Fruit fly (Drosophila melanogaster): ENCODE data around the gene Bet1.

Gene Bet1

DNA sequence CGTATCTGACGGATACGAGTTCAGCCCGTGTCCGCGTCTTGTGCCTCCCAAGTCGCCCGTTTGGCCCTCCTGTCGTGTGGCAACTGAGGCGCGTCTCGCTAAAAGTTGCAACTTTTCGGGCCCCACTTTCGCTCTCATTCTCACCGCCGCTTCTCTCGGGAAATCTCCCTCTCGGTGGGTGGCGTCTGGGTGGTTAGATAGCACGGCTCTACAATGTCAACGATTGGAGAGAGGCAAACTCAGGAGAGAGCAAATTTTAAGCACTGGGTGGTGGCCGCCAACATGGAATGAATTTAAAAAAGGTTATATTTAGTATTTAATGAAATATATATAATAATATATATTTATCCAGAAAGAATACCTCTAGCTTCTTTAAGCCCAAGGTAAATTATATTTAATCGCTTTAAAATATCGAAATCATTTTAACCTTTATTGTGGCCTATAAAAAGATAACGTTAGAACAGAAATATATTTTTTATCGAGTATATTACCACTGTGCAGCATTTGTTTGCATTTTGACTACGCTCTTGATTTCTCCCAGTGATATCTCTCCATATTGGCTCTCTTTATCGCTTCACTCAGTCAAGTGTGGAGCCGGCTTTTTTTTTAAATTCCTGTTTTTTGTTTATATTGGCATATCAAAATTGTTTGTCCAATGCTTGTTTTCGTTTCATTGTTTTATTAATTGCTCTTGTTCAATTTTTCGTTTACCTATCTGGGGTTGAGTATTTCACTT is 31.4 kb downstream of the Bet1 start, which contains the start of gene Gbs-76A:
TSS of gene Gbs-76A (minus strand) at position 327 of the 736 bp plus-strand sequence.
- TF ChIP-seq pad (GFP tag; optimal IDR thresholded peaks at IDR 0.05) (peak; percentile 68), ovo (GFP tag; optimal IDR thresholded peaks at IDR 0.05) (peak; percentile 39), bab1 (GFP tag; optimal IDR thresholded peaks at IDR 0.05) (peak; percentile 40), CG33017 (tag; optimal IDR thresholded peaks at IDR 0.05) (peak; percentile 89), CG7045 (GFP tag; optimal IDR thresholded peaks at IDR 0.05) (peak; percentile 80), CG14711 (tag; optimal IDR thresholded peaks at IDR 0.05) (peak; percentile 64), Crg-1 (GFP tag; optimal IDR thresholded peaks at IDR 0.05) (no peak), CG5204 (GFP tag; optimal IDR thresholded peaks at IDR 0.05) (no peak), kay (GFP tag; ENCODE audit: borderline replicate concordance) (peak; percentile 81), CG11617 (GFP tag; optimal IDR thresholded peaks at IDR 0.05) (peak; percentile 79), tj (GFP tag; optimal IDR thresholded peaks at IDR 0.05) (peak; percentile 33), Hr96 (GFP tag; optimal IDR thresholded peaks at IDR 0.05) (no peak), CG12768 (GFP tag; optimal IDR thresholded peaks at IDR 0.05) (peak; percentile 63), CG7101 (tag; optimal IDR thresholded peaks at IDR 0.05) (peak; percentile 79)

DNA sequence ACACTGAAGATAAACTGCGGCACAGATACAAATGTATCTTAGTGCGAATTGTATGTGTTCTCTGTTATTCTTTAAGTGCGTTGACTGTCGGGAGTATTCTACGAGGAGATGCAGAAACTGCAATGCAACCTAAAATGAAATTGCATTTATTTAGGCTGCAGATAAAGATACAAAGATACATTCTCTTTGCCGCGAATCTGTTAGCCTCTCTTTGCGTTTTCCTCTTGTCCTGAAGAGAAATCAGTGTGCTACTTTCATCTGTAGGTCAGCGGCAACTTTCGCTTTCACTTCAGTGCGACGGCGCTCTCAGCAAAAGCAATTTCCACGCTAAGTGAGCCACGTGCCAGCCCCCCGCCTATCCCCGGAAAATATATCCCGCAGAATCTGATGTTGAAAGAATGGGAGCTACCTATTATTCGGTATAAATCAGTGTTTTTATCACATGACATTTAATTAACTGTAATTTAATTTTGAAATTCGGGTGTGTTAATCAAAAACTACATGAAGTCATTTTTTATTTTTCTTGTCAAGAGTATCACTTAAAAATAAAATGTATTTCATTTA is 32.1 kb downstream of the Bet1 start:
- no peak for TF ChIP-seq cic (GFP tag; optimal IDR thresholded peaks at IDR 0.05)
- no peak for TF ChIP-seq cnc (optimal IDR thresholded peaks at IDR 0.05)
- TF ChIP-seq CG5204 (GFP tag; optimal IDR thresholded peaks at IDR 0.05): no peak
- TF ChIP-seq Mnt (GFP tag; optimal IDR thresholded peaks at IDR 0.05): peak; percentile 65
- TF ChIP-seq CG11617 (GFP tag; optimal IDR thresholded peaks at IDR 0.05): no peak
- no peak for TF ChIP-seq CG7045 (GFP tag; optimal IDR thresholded peaks at IDR 0.05)
- no peak for TF ChIP-seq CG12768 (GFP tag; optimal IDR thresholded peaks at IDR 0.05)
- TF ChIP-seq CG1620 (GFP tag; optimal IDR thresholded peaks at IDR 0.05): no peak
- peak; percentile 3 for TF ChIP-seq Hr96 (GFP tag; optimal IDR thresholded peaks at IDR 0.05)
- TF ChIP-seq Crg-1 (GFP tag; optimal IDR thresholded peaks at IDR 0.05): no peak
- TF ChIP-seq CG14711 (tag; optimal IDR thresholded peaks at IDR 0.05): no peak
- TF ChIP-seq CG7101 (tag; optimal IDR thresholded peaks at IDR 0.05): no peak
- TF ChIP-seq Clk (GFP tag; optimal IDR thresholded peaks at IDR 0.05): no peak
- TF ChIP-seq CG33017 (tag; optimal IDR thresholded peaks at IDR 0.05): no peak
- peak; percentile 21 for TF ChIP-seq toe (GFP tag; optimal IDR thresholded peaks at IDR 0.05)
- no peak for TF ChIP-seq bab1 (GFP tag; optimal IDR thresholded peaks at IDR 0.05)

- no peak for TF ChIP-seq pad (GFP tag; optimal IDR thresholded peaks at IDR 0.05)
- no peak for TF ChIP-seq ovo (GFP tag; optimal IDR thresholded peaks at IDR 0.05)
- TF ChIP-seq CG1620 (GFP tag; optimal IDR thresholded peaks at IDR 0.05): peak; percentile 44
- peak; percentile 38 for TF ChIP-seq toe (GFP tag; optimal IDR thresholded peaks at IDR 0.05)
- no peak for TF ChIP-seq Mnt (GFP tag; optimal IDR thresholded peaks at IDR 0.05)
- TF ChIP-seq CG5204 (GFP tag; optimal IDR thresholded peaks at IDR 0.05): peak; percentile 29
- TF ChIP-seq CG7045 (GFP tag; optimal IDR thresholded peaks at IDR 0.05): no peak
- TF ChIP-seq Crg-1 (GFP tag; optimal IDR thresholded peaks at IDR 0.05): no peak
- TF ChIP-seq tj (GFP tag; optimal IDR thresholded peaks at IDR 0.05): no peak
- TF ChIP-seq Hr96 (GFP tag; optimal IDR thresholded peaks at IDR 0.05): peak; percentile 32
- TF ChIP-seq CG12768 (GFP tag; optimal IDR thresholded peaks at IDR 0.05): no peak
These were observed 33.0 kb downstream of the Bet1 start, which contains the start of gene fal for dm6 chr3L:19294235-19294612. Gene fal, plus strand, starts transcription at chr3L:19294564.

dm6 chr3L:19294613-19295299 is 33.6 kb downstream of the Bet1 start:
- TF ChIP-seq CG7101 (tag; optimal IDR thresholded peaks at IDR 0.05) (no peak), CG33017 (tag; optimal IDR thresholded peaks at IDR 0.05) (peak; percentile 35), bab1 (GFP tag; optimal IDR thresholded peaks at IDR 0.05) (peak; percentile 38), CG11617 (GFP tag; optimal IDR thresholded peaks at IDR 0.05) (no peak), Mnt (GFP tag; optimal IDR thresholded peaks at IDR 0.05) (peak; percentile 46), kay (GFP tag; ENCODE audit: borderline replicate concordance) (peak; percentile 67), Hr96 (GFP tag; optimal IDR thresholded peaks at IDR 0.05) (no peak), pad (GFP tag; optimal IDR thresholded peaks at IDR 0.05) (peak; percentile 53), cic (GFP tag; optimal IDR thresholded peaks at IDR 0.05) (no peak), ovo (GFP tag; optimal IDR thresholded peaks at IDR 0.05) (peak; percentile 84), CG14711 (tag; optimal IDR thresholded peaks at IDR 0.05) (no peak), tj (GFP tag; optimal IDR thresholded peaks at IDR 0.05) (peak; percentile 13), Clk (GFP tag; optimal IDR thresholded peaks at IDR 0.05) (no peak), toe (GFP tag; optimal IDR thresholded peaks at IDR 0.05) (no peak), Crg-1 (GFP tag; optimal IDR thresholded peaks at IDR 0.05) (no peak), CG12768 (GFP tag; optimal IDR thresholded peaks at IDR 0.05) (no peak)

Data from whole organism, adult.